Worm (Caenorhabditis elegans) whole organism, L3 larva: ENCODE results near the gene nlp-66.

Experiments used
- ceh-9 ChIP-seq: sonication (generic microtip); optimal IDR thresholded peaks from 2 replicates; lab custom pipeline; 2018; ENCODE audit warnings: missing biosample characterization, missing genetic modification characterization
- elt-1 ChIP-seq: fragments of 150-350 bp; optimal IDR thresholded peaks from 2 replicates; lab custom pipeline; 2014; ENCODE audit warnings: missing biosample characterization, missing genetic modification characterization
- elt-3 ChIP-seq, 3 experiments: fragments of 150-350 bp in 1 of 3; sonication (generic microtip) in 2 of 3; optimal IDR thresholded peaks; 2 replicates in 2 of 3; 4 replicates in 1 of 3; lab custom pipeline; 2014 to 2017; ENCODE audit warnings: missing biosample characterization in 3 of 3, missing genetic modification characterization in 3 of 3
- eor-1 ChIP-seq, 2 experiments: fragments of 150-350 bp; optimal IDR thresholded peaks; 2 replicates each; lab custom pipeline; 2014 to 2018; ENCODE audit warnings: missing biosample characterization in 2 of 2, missing genetic modification characterization in 2 of 2
- nhr-11 ChIP-seq: fragments of 150-350 bp; optimal IDR thresholded peaks from 2 replicates; lab custom pipeline; 2014; ENCODE audit warnings: missing biosample characterization, missing genetic modification characterization
- pha-4 ChIP-seq: fragments of 150-350 bp; optimal IDR thresholded peaks from 2 replicates; lab custom pipeline; 2014; ENCODE audit warnings: missing biosample characterization, missing genetic modification reagents, missing genetic modification characterization
- unc-62 ChIP-seq: fragments of 150-350 bp; sonication (generic microtip); optimal IDR thresholded peaks from 4 replicates; lab custom pipeline; 2014; ENCODE audit warnings: missing biosample characterization, missing genetic modification reagents, missing genetic modification characterization
- zag-1 ChIP-seq: fragments of 150-350 bp; optimal IDR thresholded peaks from 2 replicates; lab custom pipeline; 2014; ENCODE audit warnings: missing biosample characterization, missing genetic modification characterization
- ztf-11 ChIP-seq: fragments of 150-350 bp; optimal IDR thresholded peaks from 2 replicates; lab custom pipeline; 2014; ENCODE audit warnings: missing biosample characterization, missing genetic modification characterization

ce11 chrX:11088952-11089351, 27.7 kb downstream of the nlp-66 start, which contains the start of gene W04G3.11:
- TF ChIP-seq zag-1 (tag; lab: Kevin White, UChicago) (no peak), elt-1 (tag; lab: Kevin White, UChicago) (no peak), elt-3 (tag; optimal IDR thresholded peaks at IDR 0.05; lab: Kevin White, UChicago) (no peak), pha-4 (no peak), ztf-11 (tag; lab: Kevin White, UChicago) (no peak), nhr-11 (tag; lab: Kevin White, UChicago) (no peak), ceh-9 (tag; lab: Kevin White, UChicago) (no peak), unc-62 (GFP tag; lab: Kevin White, UChicago) (no peak), eor-1 (tag; optimal IDR thresholded peaks at IDR 0.05; lab: Kevin White, UChicago) (no peak)
